Fruit fly (Drosophila melanogaster) whole organism, prepupa: ENCODE measurements around the gene Lcp65Ag1.

Experiments used
- CG11762 ChIP-seq: fragments of 200-800 bp; sonication (Bioruptor generic); optimal IDR thresholded peaks from 3 replicates; lab custom pipeline; 2016; ENCODE audit warnings: missing biosample characterization, missing genetic modification characterization; ENCODE audit not compliant: insufficient read depth
- CG11902 ChIP-seq: fragments of 200-800 bp; sonication (Bioruptor generic); optimal IDR thresholded peaks from 3 replicates; lab custom pipeline; 2016; ENCODE audit warnings: missing biosample characterization, missing genetic modification characterization
- CG15336 ChIP-seq: fragments of 200-800 bp; sonication (Bioruptor generic); IDR thresholded peaks from 2 replicates; pipeline ENCODE4 v1.3.6; 2022; ENCODE audit warnings: missing biosample characterization, missing genetic modification characterization
- CG1621 ChIP-seq: fragments of 200-800 bp; sonication (Bioruptor generic); optimal IDR thresholded peaks from 3 replicates; lab custom pipeline; 2018; ENCODE audit warnings: missing biosample characterization, mild to moderate bottlenecking, missing genetic modification characterization
- CG16779 ChIP-seq: fragments of 200-800 bp; sonication (Bioruptor generic); optimal IDR thresholded peaks from 3 replicates; lab custom pipeline; 2017; ENCODE audit warnings: missing biosample characterization, mild to moderate bottlenecking, missing genetic modification characterization
- CG3032 ChIP-seq: fragments of 200-800 bp; optimal IDR thresholded peaks from 2 replicates; lab custom pipeline; 2019; ENCODE audit warnings: missing biosample characterization, mild to moderate bottlenecking, missing genetic modification characterization, moderate library complexity
- CG31627 ChIP-seq: fragments of 200-800 bp; sonication (Bioruptor generic); optimal IDR thresholded peaks from 3 replicates; lab custom pipeline; 2016; ENCODE audit warnings: missing biosample characterization, missing genetic modification characterization
- CG32006 ChIP-seq: fragments of 200-800 bp; sonication (Bioruptor generic); optimal IDR thresholded peaks from 3 replicates; lab custom pipeline; 2017; ENCODE audit warnings: missing biosample characterization, mild to moderate bottlenecking, missing genetic modification characterization
- CG3919 ChIP-seq: fragments of 200-800 bp; sonication (Bioruptor generic); optimal IDR thresholded peaks from 3 replicates; lab custom pipeline; 2016; ENCODE audit warnings: missing biosample characterization, missing genetic modification characterization
- CG4318 ChIP-seq: fragments of 200-800 bp; sonication (Bioruptor generic); optimal IDR thresholded peaks from 3 replicates; lab custom pipeline; 2017; ENCODE audit warnings: missing biosample characterization, mild to moderate bottlenecking, missing genetic modification characterization
- CG6276 ChIP-seq: fragments of 200-800 bp; sonication (Bioruptor generic); optimal IDR thresholded peaks from 2 replicates; lab custom pipeline; 2017; ENCODE audit warnings: missing biosample characterization, mild to moderate bottlenecking, missing genetic modification characterization
- CG6808 ChIP-seq: fragments of 200-800 bp; sonication (Bioruptor generic); optimal IDR thresholded peaks from 3 replicates; lab custom pipeline; 2017; ENCODE audit warnings: missing biosample characterization, missing genetic modification characterization, mild to moderate bottlenecking, moderate library complexity, missing genetic modification reagents
- CG6854 ChIP-seq: fragments of 200-800 bp; sonication (Bioruptor generic); optimal IDR thresholded peaks from 2 replicates; lab custom pipeline; 2017; ENCODE audit warnings: missing biosample characterization, mild to moderate bottlenecking, missing genetic modification characterization
- CG7368 ChIP-seq: fragments of 200-800 bp; sonication (Bioruptor generic); optimal IDR thresholded peaks from 3 replicates; lab custom pipeline; 2016; ENCODE audit warnings: missing biosample characterization, missing genetic modification characterization
- CG8319 ChIP-seq: fragments of 200-800 bp; sonication (Bioruptor generic); optimal IDR thresholded peaks from 3 replicates; lab custom pipeline; 2016; ENCODE audit warnings: missing biosample characterization, missing genetic modification characterization
- Eip75B ChIP-seq: fragments of 200-800 bp; sonication (Bioruptor generic); optimal IDR thresholded peaks from 3 replicates; lab custom pipeline; 2016; ENCODE audit warnings: missing biosample characterization, missing genetic modification characterization
- Eip93F ChIP-seq: fragments of 200-800 bp; sonication (Bioruptor generic); optimal IDR thresholded peaks from 2 replicates; lab custom pipeline; 2016; ENCODE audit warnings: missing biosample characterization, mild to moderate bottlenecking, missing genetic modification characterization
- Ets21C ChIP-seq: fragments of 200-800 bp; sonication (Bioruptor generic); optimal IDR thresholded peaks from 3 replicates; lab custom pipeline; 2016; ENCODE audit warnings: missing biosample characterization, missing genetic modification characterization
- Gug ChIP-seq: fragments of 200-800 bp; sonication (Bioruptor generic); IDR thresholded peaks from 2 replicates; pipeline ENCODE4 v1.3.6; 2022; ENCODE audit warnings: missing biosample characterization, missing genetic modification characterization
- Hr4 ChIP-seq: fragments of 200-800 bp; sonication (Bioruptor generic); optimal IDR thresholded peaks from 3 replicates; lab custom pipeline; 2016; ENCODE audit warnings: missing biosample characterization, missing genetic modification characterization
- Lpt ChIP-seq: fragments of 200-800 bp; sonication (Bioruptor generic); optimal IDR thresholded peaks from 3 replicates; lab custom pipeline; 2016; ENCODE audit warnings: missing biosample characterization, missing genetic modification characterization
- Met ChIP-seq: fragments of 200-800 bp; sonication (Bioruptor generic); optimal IDR thresholded peaks from 3 replicates; lab custom pipeline; 2016; ENCODE audit warnings: missing biosample characterization, missing genetic modification characterization
- OdsH ChIP-seq: fragments of 200-800 bp; sonication (Bioruptor generic); optimal IDR thresholded peaks from 3 replicates; lab custom pipeline; 2016; ENCODE audit warnings: missing biosample characterization, missing genetic modification characterization
- Smox ChIP-seq: fragments of 200-800 bp; sonication (Bioruptor generic); optimal IDR thresholded peaks from 3 replicates; lab custom pipeline; 2016; ENCODE audit warnings: missing biosample characterization, missing genetic modification characterization
- Sox102F ChIP-seq: fragments of 200-800 bp; sonication (Bioruptor generic); optimal IDR thresholded peaks from 2 replicates; lab custom pipeline; 2016; ENCODE audit warnings: missing biosample characterization, mild to moderate bottlenecking, missing genetic modification characterization
- Sox14 ChIP-seq: fragments of 200-800 bp; sonication (Bioruptor generic); optimal IDR thresholded peaks from 3 replicates; lab custom pipeline; 2016; ENCODE audit warnings: missing biosample characterization, missing genetic modification characterization
- Sox15 ChIP-seq: fragments of 200-800 bp; sonication (Bioruptor generic); optimal IDR thresholded peaks from 3 replicates; lab custom pipeline; 2016; ENCODE audit warnings: missing biosample characterization, missing genetic modification characterization
- cyc ChIP-seq: fragments of 200-800 bp; sonication (Bioruptor generic); optimal IDR thresholded peaks from 3 replicates; lab custom pipeline; 2016; ENCODE audit warnings: missing biosample characterization, missing genetic modification characterization
- dac ChIP-seq: fragments of 200-800 bp; sonication (Bioruptor generic); optimal IDR thresholded peaks from 2 replicates; lab custom pipeline; 2017; ENCODE audit warnings: missing biosample characterization, mild to moderate bottlenecking, missing genetic modification characterization
- esn ChIP-seq: fragments of 200-800 bp; sonication (Bioruptor generic); optimal IDR thresholded peaks from 2 replicates; lab custom pipeline; 2016; ENCODE audit warnings: missing biosample characterization, mild to moderate bottlenecking, missing genetic modification characterization, moderate library complexity
- fd85E ChIP-seq: fragments of 200-800 bp; sonication (Bioruptor generic); optimal IDR thresholded peaks from 3 replicates; lab custom pipeline; 2016; ENCODE audit warnings: missing biosample characterization, missing genetic modification characterization
- net ChIP-seq: fragments of 200-800 bp; sonication (Bioruptor generic); optimal IDR thresholded peaks from 3 replicates; lab custom pipeline; 2016; ENCODE audit warnings: missing biosample characterization, missing genetic modification characterization
- spab ChIP-seq: fragments of 200-800 bp; sonication (Bioruptor generic); optimal IDR thresholded peaks from 2 replicates; lab custom pipeline; 2017; ENCODE audit warnings: missing biosample characterization, mild to moderate bottlenecking, missing genetic modification characterization, missing genetic modification reagents
- svp ChIP-seq: fragments of 200-800 bp; sonication (Bioruptor generic); peaks from one replicate; lab custom pipeline; 2016; ENCODE audit warnings: missing biosample characterization, missing genetic modification characterization
- topi ChIP-seq: fragments of 200-800 bp; sonication (Bioruptor generic); optimal IDR thresholded peaks from 3 replicates; lab custom pipeline; 2016; ENCODE audit warnings: missing biosample characterization, missing genetic modification characterization

Lcp65Ag1 gene

dm6 chr3L:6181776-6182175 is 46.7 kb upstream of the Lcp65Ag1 start, which contains the start of gene CG10274 (continued):
- TF ChIP-seq CG4318 (GFP tag; lab: Kevin White, UChicago) (no peak), CG3919 (GFP tag; lab: Kevin White, UChicago) (no peak), Met (no peak), Hr4 (GFP tag; lab: Kevin White, UChicago) (no peak), esn (GFP tag; lab: Kevin White, UChicago) (peak; percentile 79), CG7368 (GFP tag; lab: Kevin White, UChicago) (no peak), Lpt (GFP tag; lab: Kevin White, UChicago) (no peak), CG8319 (GFP tag; lab: Kevin White, UChicago) (peak; percentile 52), Sox15 (GFP tag; lab: Kevin White, UChicago) (peak; percentile 74), svp (GFP tag; lab: Kevin White, UChicago) (no peak), CG16779 (tag; lab: Kevin White, UChicago) (no peak), Smox (no peak), net (no peak)

dm6 chr3L:6173826-6174255 is 38.8 kb upstream of the Lcp65Ag1 start, which contains the start of the genes fmt and CG7376:
Gene fmt (minus strand): TSS chr3L:6173880.
Gene CG7376 (plus strand): TSS chr3L:6174248.
- peak; percentile 14; the same call in 1 of the 2 replicates for TF ChIP-seq Gug (GFP tag; lab: Robert Waterston, UW)
- TF ChIP-seq topi (GFP tag; lab: Kevin White, UChicago) = no peak
- TF ChIP-seq esn (GFP tag; lab: Kevin White, UChicago) = peak; percentile 53
- TF ChIP-seq CG3032 = peak; percentile 57
- peak; percentile 18 for TF ChIP-seq Sox15 (GFP tag; lab: Kevin White, UChicago)
- no peak for TF ChIP-seq CG8319 (GFP tag; lab: Kevin White, UChicago)
- TF ChIP-seq, all 60 proteins: peak for 4

dm6 chr3L:6162483-6163128 is 27.5 kb upstream of the Lcp65Ag1 start, which contains the start of gene Prdm13:
Gene Prdm13 (plus strand): TSS chr3L:6163127.
- TF ChIP-seq svp (GFP tag; lab: Kevin White, UChicago) = no peak
- no peak for TF ChIP-seq Sox102F (GFP tag; lab: Kevin White, UChicago)
- TF ChIP-seq Gug (GFP tag; lab: Robert Waterston, UW) = no peak
- no peak for TF ChIP-seq Smox
- no peak for TF ChIP-seq cyc
- no peak for TF ChIP-seq CG11902 (GFP tag; lab: Kevin White, UChicago)
- no peak for TF ChIP-seq CG3919 (GFP tag; lab: Kevin White, UChicago)
- TF ChIP-seq dac (GFP tag; lab: Kevin White, UChicago) = no peak
- TF ChIP-seq Sox15 (GFP tag; lab: Kevin White, UChicago) = no peak
- TF ChIP-seq Ets21C (GFP tag; lab: Kevin White, UChicago) = no peak
- TF ChIP-seq CG6276 (GFP tag; lab: Kevin White, UChicago) = no peak
- no peak for TF ChIP-seq CG1621 (tag; lab: Kevin White, UChicago)
- no peak for TF ChIP-seq CG15336 (GFP tag; lab: Robert Waterston, UW)
- TF ChIP-seq Sox14 (GFP tag; lab: Kevin White, UChicago) = no peak
- TF ChIP-seq CG11762 (GFP tag; lab: Kevin White, UChicago) = no peak
- TF ChIP-seq spab (GFP tag; lab: Kevin White, UChicago) = no peak
- no peak for TF ChIP-seq net

- TF ChIP-seq OdsH (GFP tag; lab: Kevin White, UChicago) (no peak), cyc (no peak), CG6854 (GFP tag; lab: Kevin White, UChicago) (no peak), Eip93F (GFP tag; lab: Kevin White, UChicago) (no peak), CG6808 (GFP tag; lab: Kevin White, UChicago) (no peak), fd85E (GFP tag; lab: Kevin White, UChicago) (no peak), CG11902 (GFP tag; lab: Kevin White, UChicago) (no peak), CG32006 (GFP tag; lab: Kevin White, UChicago) (no peak), CG3919 (GFP tag; lab: Kevin White, UChicago) (no peak), CG4318 (GFP tag; lab: Kevin White, UChicago) (no peak), Eip75B (GFP tag; lab: Kevin White, UChicago) (no peak), CG31627 (GFP tag; lab: Kevin White, UChicago) (no peak), CG7368 (GFP tag; lab: Kevin White, UChicago) (no peak)
These were observed 26.9 kb upstream of the Lcp65Ag1 start for dm6 chr3L:6161997-6162396.
